Worm (Caenorhabditis elegans) whole organism, L4 larva: ENCODE measurements around the gene F41G3.3.

Experiments
- F37D6.2 ChIP-seq: sonication (generic microtip); optimal IDR thresholded peaks from 2 replicates; lab custom pipeline; 2016; ENCODE audit warnings: mild to moderate bottlenecking, missing genetic modification characterization, missing compliant biosample characterization
- F44E2.7 ChIP-seq: fragments of 200-800 bp; sonication (Bioruptor generic); IDR thresholded peaks from 2 replicates; pipeline ENCODE4 v2.1.2; 2022; ENCODE audit warnings: missing genetic modification characterization, missing compliant biosample characterization
- R02D3.7 ChIP-seq: fragments of 150-350 bp; sonication (generic microtip); optimal IDR thresholded peaks from 3 replicates; lab custom pipeline; 2014; ENCODE audit warnings: missing biosample characterization, missing genetic modification characterization
- Y105C5A.15 ChIP-seq: fragments of 200-800 bp; sonication (Bioruptor generic); IDR thresholded peaks from 2 replicates; pipeline ENCODE4 v1.3.6; 2022; ENCODE audit warnings: missing genetic modification characterization, missing compliant biosample characterization
- aha-1 ChIP-seq: fragments of 150-350 bp; peaks from one replicate; lab custom pipeline; 2014; ENCODE audit warnings: missing biosample characterization, missing genetic modification characterization
- ama-1 ChIP-seq: fragments of 150-350 bp; optimal IDR thresholded peaks from 2 replicates; lab custom pipeline; 2014; ENCODE audit warnings: inconsistent platforms, mixed read lengths
- ceh-62 ChIP-seq: sonication (generic microtip); optimal IDR thresholded peaks from 2 replicates; lab custom pipeline; 2017; ENCODE audit warnings: missing biosample characterization, missing genetic modification characterization
- cey-2 ChIP-seq: sonication (generic microtip); optimal IDR thresholded peaks from 3 replicates; lab custom pipeline; 2017; ENCODE audit warnings: missing genetic modification characterization, mild to moderate bottlenecking, missing compliant biosample characterization, antibody characterized with exemption, borderline replicate concordance; ENCODE audit not compliant: insufficient read depth
- ctbp-1 ChIP-seq: fragments of 200-800 bp; sonication (Bioruptor generic); IDR thresholded peaks from 2 replicates; pipeline ENCODE4 v1.3.6; 2022; ENCODE audit warnings: missing genetic modification reagents, missing genetic modification characterization, missing compliant biosample characterization
- daf-16 ChIP-seq, 3 experiments: sonication (generic microtip); optimal IDR thresholded peaks; 2 replicates each; lab custom pipeline; 2016 to 2017; ENCODE audit warnings: missing genetic modification characterization in 3 of 3, missing genetic modification reagents in 3 of 3, mild to moderate bottlenecking in 2 of 3, missing compliant biosample characterization in 2 of 3, missing biosample characterization in 1 of 3, moderate library complexity in 1 of 3
- daf-8 ChIP-seq: fragments of 200-800 bp; sonication (Bioruptor generic); IDR thresholded peaks from 2 replicates; pipeline ENCODE4 v1.3.6; 2022; ENCODE audit warnings: missing genetic modification characterization, missing compliant biosample characterization
- dmd-6 ChIP-seq: fragments of 200-800 bp; sonication (Bioruptor generic); IDR thresholded peaks from 2 replicates; pipeline ENCODE4 v1.3.6; 2022; ENCODE audit warnings: missing genetic modification reagents, missing genetic modification characterization, missing compliant biosample characterization
- fkh-10 ChIP-seq: fragments of 150-350 bp; optimal IDR thresholded peaks from 2 replicates; lab custom pipeline; 2014; ENCODE audit warnings: missing biosample characterization, missing genetic modification reagents, missing genetic modification characterization
- hlh-11 ChIP-seq: fragments of 200-800 bp; sonication (Bioruptor generic); optimal IDR thresholded peaks from 2 replicates; lab custom pipeline; 2018; ENCODE audit warnings: mild to moderate bottlenecking, missing genetic modification characterization, missing compliant biosample characterization
- hlh-30 ChIP-seq: sonication (generic microtip); optimal IDR thresholded peaks from 2 replicates; lab custom pipeline; 2017; ENCODE audit warnings: antibody characterized with exemption, mild to moderate bottlenecking, missing genetic modification characterization, missing compliant biosample characterization; ENCODE audit not compliant: insufficient read depth
- hmg-1.1 ChIP-seq: fragments of 200-800 bp; sonication (Bioruptor generic); IDR thresholded peaks from 2 replicates; pipeline ENCODE4 v1.3.6; 2022; ENCODE audit warnings: missing genetic modification reagents, missing genetic modification characterization, missing compliant biosample characterization
- lim-7 ChIP-seq: fragments of 200-800 bp; sonication (Bioruptor generic); IDR thresholded peaks from 2 replicates; pipeline ENCODE4 v1.3.6; 2022; ENCODE audit warnings: missing genetic modification characterization, missing compliant biosample characterization
- lin-1 ChIP-seq: fragments of 200-800 bp; sonication (Bioruptor generic); IDR thresholded peaks from 2 replicates; pipeline ENCODE4 v1.3.6; 2022; ENCODE audit warnings: missing genetic modification reagents, missing genetic modification characterization, missing compliant biosample characterization
- lin-39 ChIP-seq: fragments of 150-350 bp; optimal IDR thresholded peaks from 2 replicates; lab custom pipeline; 2014; ENCODE audit warnings: missing biosample characterization, missing genetic modification reagents, missing genetic modification characterization
- lsy-2 ChIP-seq, 2 experiments: fragments of 150-350 bp in 1 of 2; sonication (generic microtip) in 1 of 2; optimal IDR thresholded peaks; 2 replicates each; lab custom pipeline; 2014 to 2017; ENCODE audit warnings: missing biosample characterization in 2 of 2, missing genetic modification characterization in 2 of 2
- mdl-1 ChIP-seq, 2 experiments: fragments of 150-350 bp in 1 of 2; sonication (generic microtip) in 1 of 2; optimal IDR thresholded peaks; 2 replicates each; lab custom pipeline; 2014 to 2017; ENCODE audit warnings: missing biosample characterization in 2 of 2, missing genetic modification characterization in 2 of 2
- mes-2 ChIP-seq: sonication (generic microtip); optimal IDR thresholded peaks from 2 replicates; lab custom pipeline; 2016; ENCODE audit warnings: missing genotype, mild to moderate bottlenecking, missing genetic modification characterization, missing compliant biosample characterization; ENCODE audit not compliant: poor library complexity, severe bottlenecking
- nhr-25 ChIP-seq: sonication (generic microtip); optimal IDR thresholded peaks from 2 replicates; lab custom pipeline; 2017; ENCODE audit warnings: missing genetic modification characterization, mild to moderate bottlenecking, missing compliant biosample characterization, antibody characterized with exemption, moderate library complexity, borderline replicate concordance; ENCODE audit not compliant: insufficient read depth
- nhr-28 ChIP-seq: fragments of 150-350 bp; optimal IDR thresholded peaks from 2 replicates; lab custom pipeline; 2014; ENCODE audit warnings: missing biosample characterization, missing genetic modification characterization
- nhr-6 ChIP-seq: fragments of 150-350 bp; optimal IDR thresholded peaks from 2 replicates; lab custom pipeline; 2014; ENCODE audit warnings: missing biosample characterization, missing genetic modification characterization
- nhr-76 ChIP-seq: fragments of 150-350 bp; optimal IDR thresholded peaks from 2 replicates; lab custom pipeline; 2014; ENCODE audit warnings: missing biosample characterization, missing genetic modification characterization
- nhr-77 ChIP-seq: fragments of 150-350 bp; optimal IDR thresholded peaks from 2 replicates; lab custom pipeline; 2014; ENCODE audit warnings: missing biosample characterization, missing genetic modification characterization
- php-3 ChIP-seq: fragments of 200-800 bp; sonication (Bioruptor generic); IDR thresholded peaks from 2 replicates; pipeline ENCODE4 v1.3.6; 2022; ENCODE audit warnings: missing genetic modification reagents, missing genetic modification characterization, missing compliant biosample characterization
- pqm-1 ChIP-seq: sonication (generic microtip); optimal IDR thresholded peaks from 2 replicates; lab custom pipeline; 2017; ENCODE audit warnings: missing biosample characterization, missing genetic modification characterization
- rbr-2 ChIP-seq: sonication (generic microtip); optimal IDR thresholded peaks from 2 replicates; lab custom pipeline; 2016; ENCODE audit warnings: missing genotype, missing genetic modification characterization, missing compliant biosample characterization
- set-16 ChIP-seq: fragments of 200-800 bp; sonication (Bioruptor generic); IDR thresholded peaks from 2 replicates; pipeline ENCODE4 v1.3.6; 2022; ENCODE audit warnings: missing genetic modification reagents, missing genetic modification characterization, missing compliant biosample characterization
- skn-1 ChIP-seq: fragments of 150-350 bp; optimal IDR thresholded peaks from 2 replicates; lab custom pipeline; 2014; ENCODE audit warnings: missing biosample characterization, missing genetic modification characterization
- spr-3 ChIP-seq: fragments of 200-800 bp; sonication (Bioruptor generic); optimal IDR thresholded peaks from 2 replicates; lab custom pipeline; 2018; ENCODE audit warnings: mild to moderate bottlenecking, missing genetic modification characterization, missing compliant biosample characterization
- tra-1 ChIP-seq: fragments of 200-800 bp; sonication (Bioruptor generic); IDR thresholded peaks from 2 replicates; pipeline ENCODE4 v1.3.6; 2022; ENCODE audit warnings: missing genetic modification reagents, missing genetic modification characterization, missing compliant biosample characterization
- unc-62 ChIP-seq, 3 experiments: fragments of 150-350 bp in 1 of 3; sonication (generic microtip); optimal IDR thresholded peaks in 2 of 3; peaks in 1 of 3; 1 replicate in 1 of 3; 2 replicates in 2 of 3; lab custom pipeline; 2014 to 2017; ENCODE audit warnings: missing biosample characterization in 3 of 3, missing genetic modification characterization in 3 of 3, missing genetic modification reagents in 3 of 3, missing genotype in 1 of 3
- zip-2 ChIP-seq: fragments of 150-350 bp; optimal IDR thresholded peaks from 2 replicates; lab custom pipeline; 2014; ENCODE audit warnings: missing biosample characterization, missing genetic modification characterization
- ztf-7 ChIP-seq: fragments of 150-350 bp; optimal IDR thresholded peaks from 2 replicates; lab custom pipeline; 2014; ENCODE audit warnings: missing biosample characterization, missing genetic modification characterization

F41G3.3 gene

ce11 chrII:6800104-6800711 lies 43.9 kb downstream of the F41G3.3 start, which contains the start of gene F31E8.4:
TSS of gene F31E8.4 (minus strand) at chrII:6800154.
- TF ChIP-seq php-3 (GFP tag; lab: Robert Waterston, UW) (peak; percentile 49; the same call in 1 of the 2 replicates), ceh-62 (tag; lab: Kevin White, UChicago) (no peak), hlh-30 (peak; percentile 24), dmd-6 (GFP tag; lab: Robert Waterston, UW) (peak; percentile 52), daf-8 (GFP tag; lab: Robert Waterston, UW) (no peak), R02D3.7 (tag; lab: Kevin White, UChicago) (peak; percentile 34), tra-1 (GFP tag; lab: Robert Waterston, UW) (0 out of 2 replicates have a peak, but pooled peaks have one; percentile 18), nhr-77 (tag; lab: Kevin White, UChicago) (peak; percentile 53), pqm-1 (tag; lab: Kevin White, UChicago) (peak; percentile 81), mdl-1 (tag; optimal IDR thresholded peaks at IDR 0.05; lab: Kevin White, UChicago) (peak in 1 of 2 experiments; percentile 15), nhr-28 (tag; lab: Kevin White, UChicago) (peak; percentile 88), hlh-11 (tag; lab: Kevin White, UChicago) (peak; percentile 61), nhr-6 (tag; lab: Kevin White, UChicago) (peak; percentile 1), unc-62 (GFP tag; optimal IDR thresholded peaks at IDR 0.05 in 1 of 2; lab: Kevin White, UChicago) (peak in 1 of 2 experiments; percentile 88), unc-62 (tag; optimal IDR thresholded peaks at IDR 0.05; lab: Kevin White, UChicago) (no peak), ztf-7 (tag; lab: Kevin White, UChicago) (no peak), mes-2 (tag; lab: Kevin White, UChicago) (peak; percentile 42), lin-39 (tag; lab: Kevin White, UChicago) (no peak), daf-16 (GFP tag; optimal IDR thresholded peaks at IDR 0.05; lab: Kevin White, UChicago) (no peak), daf-16 (tag; optimal IDR thresholded peaks at IDR 0.05; lab: Kevin White, UChicago) (peak; percentile 85), lin-1 (GFP tag; lab: Robert Waterston, UW) (no peak)

- peak in 1 of 2 experiments; percentile 70 for TF ChIP-seq unc-62 (GFP tag; optimal IDR thresholded peaks at IDR 0.05 in 1 of 2; lab: Kevin White, UChicago)
- no peak for TF ChIP-seq unc-62 (tag; optimal IDR thresholded peaks at IDR 0.05; lab: Kevin White, UChicago)
- no peak for TF ChIP-seq nhr-25 (tag; lab: Kevin White, UChicago)
- TF ChIP-seq lim-7 (GFP tag; lab: Robert Waterston, UW): no peak
- no peak for TF ChIP-seq set-16 (GFP tag; lab: Robert Waterston, UW)
Observed at ce11 chrII:6801262-6801661, 44.9 kb downstream of the F41G3.3 start.

- no peak for TF ChIP-seq mes-2 (tag; lab: Kevin White, UChicago)
- TF ChIP-seq nhr-76 (tag; lab: Kevin White, UChicago): no peak
- no peak for TF ChIP-seq F44E2.7 (GFP tag; lab: Robert Waterston, UW)
- no peak for TF ChIP-seq lim-7 (GFP tag; lab: Robert Waterston, UW)
- TF ChIP-seq skn-1: no peak
- TF ChIP-seq Y105C5A.15 (GFP tag; lab: Robert Waterston, UW): no peak
- no peak for TF ChIP-seq zip-2 (tag; lab: Kevin White, UChicago)
- no peak for TF ChIP-seq spr-3
- no peak for TF ChIP-seq lin-1 (GFP tag; lab: Robert Waterston, UW)
- no peak for TF ChIP-seq unc-62 (GFP tag; optimal IDR thresholded peaks at IDR 0.05 in 1 of 2; lab: Kevin White, UChicago)
- no peak for TF ChIP-seq unc-62 (tag; optimal IDR thresholded peaks at IDR 0.05; lab: Kevin White, UChicago)
Observed at ce11 chrII:6803024-6803423, 46.7 kb downstream of the F41G3.3 start, which contains the start of gene tab-1. TSS of gene tab-1 (plus strand) at chrII:6803324.

ce11 chrII:6807162-6807561 lies 50.8 kb downstream of the F41G3.3 start, which contains the start of gene F31E8.5:
TSS of gene F31E8.5 (minus strand) at chrII:6807262.
- TF ChIP-seq nhr-76 (tag; lab: Kevin White, UChicago) (no peak), ama-1 (lab: Kevin White, UChicago) (no peak)
- TF ChIP-seq, all 104 proteins: peak for 0

ce11 chrII:6808539-6808938 lies 52.2 kb downstream of the F41G3.3 start:
- peak; percentile 96 for TF ChIP-seq aha-1 (tag; lab: Kevin White, UChicago)
- TF ChIP-seq ctbp-1 (GFP tag; lab: Robert Waterston, UW): 0 out of 2 replicates have a peak, but pooled peaks have one; percentile 39
- peak in 1 of 2 experiments; percentile 14 for TF ChIP-seq mdl-1 (tag; optimal IDR thresholded peaks at IDR 0.05; lab: Kevin White, UChicago)
- peak in 1 of 2 experiments; percentile 18 for TF ChIP-seq lsy-2 (tag; optimal IDR thresholded peaks at IDR 0.05; lab: Kevin White, UChicago)
- peak; percentile 53 for TF ChIP-seq rbr-2
- TF ChIP-seq lim-7 (GFP tag; lab: Robert Waterston, UW): no peak
- peak in 1 of 2 experiments; percentile 92 for TF ChIP-seq unc-62 (GFP tag; optimal IDR thresholded peaks at IDR 0.05 in 1 of 2; lab: Kevin White, UChicago)
- TF ChIP-seq unc-62 (tag; optimal IDR thresholded peaks at IDR 0.05; lab: Kevin White, UChicago): no peak
- TF ChIP-seq hmg-1.1 (GFP tag; lab: Robert Waterston, UW): peak; percentile 75
- peak; percentile 74 for TF ChIP-seq fkh-10 (GFP tag; lab: Kevin White, UChicago)
- TF ChIP-seq F37D6.2 (tag; lab: Kevin White, UChicago): peak; percentile 52
- TF ChIP-seq cey-2: no peak
